Worm (Caenorhabditis elegans): Measurements from ENCODE around the gene clec-213.

clec-213 gene

ce11 chrV:7604858-7605257, at the start of gene clec-213:
Gene clec-213 (plus strand): TSS chrV:7605158.
- TF ChIP-seq nhr-28 (tag; optimal IDR thresholded peaks at IDR 0.05), result no peak
- TF ChIP-seq pag-3 (tag; optimal IDR thresholded peaks at IDR 0.05; ENCODE audit: borderline replicate concordance, insufficient read depth), result no peak
- TF ChIP-seq mab-9 (GFP tag; IDR thresholded peaks at IDR 0.05), result no peak
- TF ChIP-seq unc-86 (tag; optimal IDR thresholded peaks at IDR 0.05), result no peak
- no peak for TF ChIP-seq nhr-76 (tag; optimal IDR thresholded peaks at IDR 0.05)
- TF ChIP-seq ceh-82 (tag; optimal IDR thresholded peaks at IDR 0.05), result no peak
- TF ChIP-seq efl-3 (GFP tag; optimal IDR thresholded peaks at IDR 0.05), result no peak
- TF ChIP-seq nhr-47 (tag; optimal IDR thresholded peaks at IDR 0.05), result no peak
- TF ChIP-seq F16B12.6 (tag; optimal IDR thresholded peaks at IDR 0.05), result no peak
- TF ChIP-seq vab-15 (tag; optimal IDR thresholded peaks at IDR 0.05), result no peak
- TF ChIP-seq isw-1 (GFP tag; IDR thresholded peaks at IDR 0.05), result no peak
- TF ChIP-seq hlh-17 (GFP tag; optimal IDR thresholded peaks at IDR 0.05; ENCODE audit: borderline replicate concordance), result no peak
- no peak for TF ChIP-seq fkh-4 (tag; optimal IDR thresholded peaks at IDR 0.05; ENCODE audit: borderline replicate concordance)
- no peak for TF ChIP-seq sptf-1 (tag; optimal IDR thresholded peaks at IDR 0.05)

- peak; percentile 78 for TF ChIP-seq dsc-1 (tag; optimal IDR thresholded peaks at IDR 0.05)
- TF ChIP-seq fkh-4 (tag; optimal IDR thresholded peaks at IDR 0.05; ENCODE audit: borderline replicate concordance), result peak; percentile 55
- TF ChIP-seq efl-1 (optimal IDR thresholded peaks at IDR 0.05), result no peak
- TF ChIP-seq efl-1 (GFP tag; optimal IDR thresholded peaks at IDR 0.05 in 1 of 2), result peak in 1 of 2 experiments; percentile 24
- no peak for TF ChIP-seq Y116A8C.19 (tag; optimal IDR thresholded peaks at IDR 0.05; ENCODE audit: borderline replicate concordance)
Observed at ce11 chrV:7555875-7556274, 49.1 kb upstream of the clec-213 start.

ce11 chrV:7558693-7559092, 46.3 kb upstream of the clec-213 start, which contains the start of gene ets-7:
Gene ets-7 (minus strand): TSS chrV:7558793.
- TF ChIP-seq efl-1 (optimal IDR thresholded peaks at IDR 0.05) (no peak), efl-1 (GFP tag; optimal IDR thresholded peaks at IDR 0.05 in 1 of 2) (peak in 1 of 2 experiments; percentile 33), lin-39 (tag; optimal IDR thresholded peaks at IDR 0.05) (no peak)

ce11 chrV:7562947-7563346, 42.0 kb upstream of the clec-213 start, which contains the start of gene F19F10.1:
Gene F19F10.1 (plus strand): TSS chrV:7563247.
- TF ChIP-seq snu-23 (GFP tag; optimal IDR thresholded peaks at IDR 0.05), result no peak
- no peak for TF ChIP-seq sup-37 (GFP tag; optimal IDR thresholded peaks at IDR 0.05)
- no peak for TF ChIP-seq ceh-63 (GFP tag; optimal IDR thresholded peaks at IDR 0.05)
- TF ChIP-seq nhr-12 (tag; optimal IDR thresholded peaks at IDR 0.05), result no peak
- TF ChIP-seq Y116A8C.19 (tag; optimal IDR thresholded peaks at IDR 0.05; ENCODE audit: borderline replicate concordance), result no peak
- no peak for TF ChIP-seq dsc-1 (tag; optimal IDR thresholded peaks at IDR 0.05)
- no peak for TF ChIP-seq hpl-2 (GFP tag; optimal IDR thresholded peaks at IDR 0.05)
- no peak for TF ChIP-seq zag-1 (tag; optimal IDR thresholded peaks at IDR 0.05)
- TF ChIP-seq ceh-82 (tag; optimal IDR thresholded peaks at IDR 0.05), result no peak
- no peak for TF ChIP-seq skn-1 (tag; optimal IDR thresholded peaks at IDR 0.05)
- no peak for TF ChIP-seq unc-86 (tag; optimal IDR thresholded peaks at IDR 0.05)
- TF ChIP-seq C34B4.2 (tag; optimal IDR thresholded peaks at IDR 0.05), result no peak
- no peak for TF ChIP-seq lsy-2 (tag; optimal IDR thresholded peaks at IDR 0.05)

ce11 chrV:7570290-7570689, 34.7 kb upstream of the clec-213 start, which contains the start of gene clec-212:
Gene clec-212 (minus strand): TSS chrV:7570390.
- TF ChIP-seq Y116A8C.19 (tag; optimal IDR thresholded peaks at IDR 0.05; ENCODE audit: borderline replicate concordance), result no peak
- no peak for TF ChIP-seq aly-2 (tag; optimal IDR thresholded peaks at IDR 0.05)
- TF ChIP-seq nhr-71 (tag; optimal IDR thresholded peaks at IDR 0.05), result no peak
- no peak for TF ChIP-seq fkh-4 (tag; optimal IDR thresholded peaks at IDR 0.05; ENCODE audit: borderline replicate concordance)
- no peak for TF ChIP-seq grh-1 (GFP tag; IDR thresholded peaks at IDR 0.05)
- no peak for TF ChIP-seq efl-1 (optimal IDR thresholded peaks at IDR 0.05)
- no peak for TF ChIP-seq efl-1 (GFP tag; optimal IDR thresholded peaks at IDR 0.05 in 1 of 2)
- TF ChIP-seq hlh-4 (tag; optimal IDR thresholded peaks at IDR 0.05), result no peak
- no peak for TF ChIP-seq hlh-17 (GFP tag; optimal IDR thresholded peaks at IDR 0.05; ENCODE audit: borderline replicate concordance)
- no peak for TF ChIP-seq snpc-4 (tag; optimal IDR thresholded peaks at IDR 0.05)
- no peak for TF ChIP-seq vab-15 (tag; optimal IDR thresholded peaks at IDR 0.05)
- TF ChIP-seq fos-1 (tag; optimal IDR thresholded peaks at IDR 0.05), result no peak
- TF ChIP-seq nhr-20 (tag; optimal IDR thresholded peaks at IDR 0.05), result no peak
- no peak for TF ChIP-seq ztf-11 (tag; optimal IDR thresholded peaks at IDR 0.05)
- TF ChIP-seq pag-3 (tag; optimal IDR thresholded peaks at IDR 0.05; ENCODE audit: borderline replicate concordance, insufficient read depth), result no peak
- no peak for TF ChIP-seq nhr-19 (GFP tag; conservative IDR thresholded peaks at IDR 0.05)
- no peak for TF ChIP-seq elt-2 (tag; optimal IDR thresholded peaks at IDR 0.05)
- TF ChIP-seq nhr-28 (tag; optimal IDR thresholded peaks at IDR 0.05), result no peak
- no peak for TF ChIP-seq dpl-1 (GFP tag; optimal IDR thresholded peaks at IDR 0.05)
- TF ChIP-seq rnt-1 (tag; optimal IDR thresholded peaks at IDR 0.05), result no peak
- TF ChIP-seq zag-1 (tag; optimal IDR thresholded peaks at IDR 0.05), result no peak

Measured in whole organism, L1 larva.